Fruit fly (Drosophila melanogaster) whole organism, embryonic: Measurements from ENCODE around the gene CG10943.

ENCODE experiments used
- B-H1 ChIP-seq: fragments of 200-800 bp; sonication (Bioruptor generic); IDR thresholded peaks from 3 replicates; pipeline ENCODE4 v1.3.6; 2022; ENCODE audit warnings: missing biosample characterization, missing genetic modification characterization
- BEAF-32 ChIP-seq: fragments of 200-800 bp; sonication (Bioruptor generic); optimal IDR thresholded peaks from 3 replicates; lab custom pipeline; 2017; ENCODE audit warnings: missing biosample characterization, missing genetic modification characterization, mild to moderate bottlenecking, moderate library complexity, missing genetic modification reagents
- CG10543 ChIP-seq: fragments of 200-800 bp; sonication (Bioruptor generic); optimal IDR thresholded peaks from 3 replicates; lab custom pipeline; 2017; ENCODE audit warnings: missing biosample characterization, mild to moderate bottlenecking, missing genetic modification characterization, moderate library complexity
- CG10979 ChIP-seq: fragments of 200-800 bp; sonication (Bioruptor generic); optimal IDR thresholded peaks from 2 replicates; lab custom pipeline; 2018; ENCODE audit warnings: missing biosample characterization, mild to moderate bottlenecking, missing genetic modification characterization, moderate library complexity
- CG11093 ChIP-seq: fragments of 200-800 bp; sonication (Bioruptor generic); IDR thresholded peaks from 3 replicates; pipeline ENCODE4 v1.3.6; 2022; ENCODE audit warnings: missing biosample characterization, missing genetic modification characterization
- CG12219 ChIP-seq: fragments of 200-800 bp; sonication (Bioruptor generic); optimal IDR thresholded peaks from 3 replicates; lab custom pipeline; 2018; ENCODE audit warnings: missing biosample characterization, mild to moderate bottlenecking, missing genetic modification characterization
- CG12391 ChIP-seq: fragments of 200-800 bp; sonication (Bioruptor generic); optimal IDR thresholded peaks from 3 replicates; lab custom pipeline; 2018; ENCODE audit warnings: missing biosample characterization, mild to moderate bottlenecking, missing genetic modification characterization, moderate library complexity
- CG12744 ChIP-seq: fragments of 200-800 bp; sonication (Bioruptor generic); optimal IDR thresholded peaks from 2 replicates; lab custom pipeline; 2016; ENCODE audit warnings: missing biosample characterization, missing genetic modification characterization
- CG13894 ChIP-seq: fragments of 200-800 bp; sonication (Bioruptor generic); optimal IDR thresholded peaks from 3 replicates; lab custom pipeline; 2018; ENCODE audit warnings: missing biosample characterization, mild to moderate bottlenecking, missing genetic modification characterization, moderate library complexity
- CG14014 ChIP-seq: fragments of 200-800 bp; sonication (Bioruptor generic); IDR thresholded peaks from 2 replicates; pipeline ENCODE4 v1.3.6; 2022; ENCODE audit warnings: missing biosample characterization, missing genetic modification characterization
- CG17385 ChIP-seq: fragments of 200-800 bp; sonication (Bioruptor generic); optimal IDR thresholded peaks from 3 replicates; lab custom pipeline; 2018; ENCODE audit warnings: missing biosample characterization, mild to moderate bottlenecking, missing genetic modification characterization
- CG2678 ChIP-seq: fragments of 200-800 bp; sonication (Bioruptor generic); optimal IDR thresholded peaks from 3 replicates; lab custom pipeline; 2019; ENCODE audit warnings: missing biosample characterization, mild to moderate bottlenecking, missing genetic modification characterization, moderate library complexity
- CG2712 ChIP-seq: fragments of 200-800 bp; optimal IDR thresholded peaks from 3 replicates; lab custom pipeline; 2019; ENCODE audit warnings: missing biosample characterization, mild to moderate bottlenecking, missing genetic modification characterization, moderate library complexity
- CG2889 ChIP-seq: fragments of 200-800 bp; sonication (Bioruptor generic); IDR thresholded peaks from 3 replicates; pipeline ENCODE4 v1.3.6; 2022; ENCODE audit warnings: missing biosample characterization, missing genetic modification characterization
- CG32767 ChIP-seq: fragments of 200-800 bp; sonication (Bioruptor generic); IDR thresholded peaks from 2 replicates; pipeline ENCODE4 v1.3.6; 2022; ENCODE audit warnings: missing biosample characterization, missing genetic modification characterization
- CG33557 ChIP-seq: fragments of 200-800 bp; sonication (Bioruptor generic); optimal IDR thresholded peaks from 2 replicates; lab custom pipeline; 2019; ENCODE audit warnings: missing biosample characterization, mild to moderate bottlenecking, missing genetic modification characterization, moderate library complexity
- CG4360 ChIP-seq: fragments of 200-800 bp; sonication (Bioruptor generic); IDR thresholded peaks from 2 replicates; pipeline ENCODE4 v1.3.6; 2022; ENCODE audit warnings: missing biosample characterization, missing genetic modification characterization
- CG7357 ChIP-seq: fragments of 200-800 bp; sonication (Bioruptor generic); IDR thresholded peaks from 3 replicates; pipeline ENCODE4 v1.3.6; 2022; ENCODE audit warnings: missing biosample characterization, missing genetic modification characterization
- CG8281 ChIP-seq: fragments of 200-800 bp; sonication (Bioruptor generic); optimal IDR thresholded peaks from 2 replicates; lab custom pipeline; 2018; ENCODE audit warnings: missing biosample characterization, mild to moderate bottlenecking, missing genetic modification characterization, moderate library complexity
- CG8765 ChIP-seq: fragments of 200-800 bp; sonication (Bioruptor generic); IDR thresholded peaks from 2 replicates; pipeline ENCODE4 v1.3.6; 2022; ENCODE audit warnings: missing biosample characterization, missing genetic modification characterization
- CG9797 ChIP-seq: fragments of 200-800 bp; sonication (Bioruptor generic); optimal IDR thresholded peaks from 3 replicates; lab custom pipeline; 2018; ENCODE audit warnings: missing biosample characterization, mild to moderate bottlenecking, missing genetic modification characterization
- Dek ChIP-seq: fragments of 200-800 bp; sonication (Bioruptor generic); optimal IDR thresholded peaks from 3 replicates; lab custom pipeline; 2019; ENCODE audit warnings: missing biosample characterization, mild to moderate bottlenecking, missing genetic modification characterization, moderate library complexity
- HLH3B ChIP-seq: fragments of 200-800 bp; sonication (Bioruptor generic); IDR thresholded peaks from 2 replicates; pipeline ENCODE4 v1.3.6; 2022; ENCODE audit warnings: missing biosample characterization, missing genetic modification characterization
- Hand ChIP-seq: fragments of 200-800 bp; sonication (Bioruptor generic); optimal IDR thresholded peaks from 2 replicates; lab custom pipeline; 2017; ENCODE audit warnings: mild to moderate bottlenecking, missing biosample characterization, missing genetic modification reagents, missing genetic modification characterization
- Hmx ChIP-seq: fragments of 200-800 bp; sonication (Bioruptor generic); optimal IDR thresholded peaks from 2 replicates; lab custom pipeline; 2016; ENCODE audit warnings: missing biosample characterization, missing genetic modification characterization
- Hr39 ChIP-seq: fragments of >200 bp; optimal IDR thresholded peaks from 2 replicates; lab custom pipeline; 2017
- Med ChIP-seq: fragments of 200-800 bp; sonication (Bioruptor generic); peaks from one replicate; lab custom pipeline; 2016; ENCODE audit warnings: missing biosample characterization, missing genetic modification characterization, mild to moderate bottlenecking, inconsistent platforms, moderate library complexity
- Nf-YA ChIP-seq: fragments of 200-800 bp; sonication (Bioruptor generic); IDR thresholded peaks from 2 replicates; pipeline ENCODE4 v1.3.6; 2022; ENCODE audit warnings: missing biosample characterization, missing genetic modification characterization
- Usf ChIP-seq: fragments of 200-800 bp; sonication (Bioruptor generic); optimal IDR thresholded peaks from 2 replicates; lab custom pipeline; 2017; ENCODE audit warnings: missing genotype, missing biosample characterization, missing genetic modification characterization
- caup ChIP-seq: fragments of 200-800 bp; sonication (Bioruptor generic); optimal IDR thresholded peaks from 3 replicates; lab custom pipeline; 2017; ENCODE audit warnings: missing biosample characterization, mild to moderate bottlenecking, missing genetic modification characterization, moderate library complexity; ENCODE audit not compliant: severe bottlenecking
- cg ChIP-seq: fragments of 200-800 bp; sonication (Bioruptor generic); optimal IDR thresholded peaks from 3 replicates; lab custom pipeline; 2019; ENCODE audit warnings: missing biosample characterization, mild to moderate bottlenecking, missing genetic modification characterization, moderate library complexity
- fd3F ChIP-seq: fragments of 200-800 bp; sonication (Bioruptor generic); optimal IDR thresholded peaks from 2 replicates; lab custom pipeline; 2018; ENCODE audit warnings: missing biosample characterization, mild to moderate bottlenecking, missing genetic modification characterization, moderate library complexity
- gcm2 ChIP-seq: fragments of 200-800 bp; sonication (Bioruptor generic); optimal IDR thresholded peaks from 2 replicates; lab custom pipeline; 2016; ENCODE audit warnings: missing biosample characterization, missing genetic modification characterization
- her ChIP-seq: fragments of 200-800 bp; sonication (Bioruptor generic); optimal IDR thresholded peaks from 2 replicates; lab custom pipeline; 2016; ENCODE audit warnings: missing biosample characterization, missing genetic modification characterization
- jumu ChIP-seq: fragments of 200-800 bp; sonication (Bioruptor generic); optimal IDR thresholded peaks from 3 replicates; lab custom pipeline; 2016; ENCODE audit warnings: missing biosample characterization, missing genetic modification characterization
- kah ChIP-seq: fragments of 200-800 bp; sonication (Bioruptor generic); optimal IDR thresholded peaks from 2 replicates; lab custom pipeline; 2018; ENCODE audit warnings: missing biosample characterization, mild to moderate bottlenecking, missing genetic modification characterization
- lab ChIP-seq: fragments of 200-800 bp; sonication (Bioruptor generic); optimal IDR thresholded peaks from 3 replicates; lab custom pipeline; 2017; ENCODE audit warnings: missing biosample characterization, missing genetic modification characterization, mild to moderate bottlenecking, moderate library complexity, missing genetic modification reagents
- lbe ChIP-seq: fragments of 200-800 bp; sonication (Bioruptor generic); optimal IDR thresholded peaks from 2 replicates; lab custom pipeline; 2016; ENCODE audit warnings: missing biosample characterization, mild to moderate bottlenecking, missing genetic modification characterization
- lilli ChIP-seq: fragments of 200-800 bp; sonication (Bioruptor generic); optimal IDR thresholded peaks from 3 replicates; lab custom pipeline; 2016; ENCODE audit warnings: missing biosample characterization, missing genetic modification characterization
- oc ChIP-seq: fragments of 200-800 bp; sonication (Bioruptor generic); optimal IDR thresholded peaks from 2 replicates; lab custom pipeline; 2018; ENCODE audit warnings: missing biosample characterization, mild to moderate bottlenecking, missing genetic modification characterization, moderate library complexity
- pho ChIP-seq: fragments of 200-800 bp; sonication (Bioruptor generic); optimal IDR thresholded peaks from 2 replicates; lab custom pipeline; 2016; ENCODE audit warnings: missing biosample characterization, missing genetic modification characterization
- pzg ChIP-seq: fragments of 200-800 bp; sonication (Bioruptor generic); optimal IDR thresholded peaks from 3 replicates; lab custom pipeline; 2018; ENCODE audit warnings: missing biosample characterization, mild to moderate bottlenecking, missing genetic modification characterization, moderate library complexity
- salm ChIP-seq: fragments of 200-800 bp; sonication (Bioruptor generic); optimal IDR thresholded peaks from 2 replicates; lab custom pipeline; 2018; ENCODE audit warnings: missing biosample characterization, mild to moderate bottlenecking, missing genetic modification characterization
- sc ChIP-seq, 3 experiments: fragments of >200 bp in 2 of 3; fragments of 200-800 bp in 1 of 3; sonication (Bioruptor generic) in 1 of 3; optimal IDR thresholded peaks; 2 replicates in 2 of 3; 3 replicates in 1 of 3; lab custom pipeline; 2017; ENCODE audit warnings: mild to moderate bottlenecking in 1 of 3, missing biosample characterization in 1 of 3, missing genetic modification characterization in 1 of 3, missing genetic modification reagents in 1 of 3
- sens-2 ChIP-seq: fragments of 200-800 bp; sonication (Bioruptor generic); IDR thresholded peaks from 2 replicates; pipeline ENCODE4 v1.3.6; 2022; ENCODE audit warnings: missing biosample characterization, missing genetic modification characterization
- sna ChIP-seq: fragments of 200-800 bp; sonication (Bioruptor generic); IDR thresholded peaks from 2 replicates; pipeline ENCODE4 v1.3.6; 2022; ENCODE audit warnings: missing biosample characterization, missing genetic modification characterization; ENCODE audit not compliant: partially characterized antibody
- sr ChIP-seq: fragments of 200-800 bp; sonication (Bioruptor generic); IDR thresholded peaks from 3 replicates; pipeline ENCODE4 v1.3.6; 2022; ENCODE audit warnings: missing biosample characterization, missing genetic modification characterization
- sug ChIP-seq: fragments of 200-800 bp; optimal IDR thresholded peaks from 2 replicates; lab custom pipeline; 2019; ENCODE audit warnings: missing biosample characterization, mild to moderate bottlenecking, missing genetic modification characterization, moderate library complexity
- wdn ChIP-seq: fragments of 200-800 bp; sonication (Bioruptor generic); IDR thresholded peaks from 2 replicates; pipeline ENCODE4 v1.3.6; 2022; ENCODE audit warnings: missing biosample characterization, missing genetic modification characterization
- zen2 ChIP-seq: fragments of 200-800 bp; sonication (Bioruptor generic); IDR thresholded peaks from 3 replicates; pipeline ENCODE4 v1.3.6; 2022; ENCODE audit warnings: missing biosample characterization, missing genetic modification characterization; ENCODE audit not compliant: partially characterized antibody
- zfh2 ChIP-seq: fragments of 200-800 bp; sonication (Bioruptor generic); optimal IDR thresholded peaks from 2 replicates; lab custom pipeline; 2016; ENCODE audit warnings: missing biosample characterization, missing genetic modification characterization

Gene CG10943

dm6 chr3L:12874211-12874610 lies 11.5 kb upstream of the CG10943 start (continued):
- TF ChIP-seq CG17385 (GFP tag; lab: Kevin White, UChicago): no peak
- no peak for TF ChIP-seq CG7357 (GFP tag; lab: Robert Waterston, UW)
- TF ChIP-seq Hmx (GFP tag; lab: Kevin White, UChicago): no peak
- no peak for TF ChIP-seq pho (GFP tag; lab: Kevin White, UChicago)
- no peak for TF ChIP-seq CG12744
- no peak for TF ChIP-seq cg (GFP tag; lab: Kevin White, UChicago)
- TF ChIP-seq Med (GFP tag; lab: Kevin White, UChicago): peak; percentile 87
- peak; percentile 26 for TF ChIP-seq Hand (GFP tag; lab: Kevin White, UChicago)
- peak; percentile 35; the same call in 1 of the 2 replicates for TF ChIP-seq HLH3B
- no peak for TF ChIP-seq CG11093 (GFP tag; lab: Robert Waterston, UW)
- TF ChIP-seq her (GFP tag; lab: Kevin White, UChicago): no peak
- no peak for TF ChIP-seq sc (optimal IDR thresholded peaks at IDR 0.05; lab: Kevin White, UChicago)
- no peak for TF ChIP-seq sc (GFP tag; optimal IDR thresholded peaks at IDR 0.05; lab: Kevin White, UChicago)
- TF ChIP-seq pzg (GFP tag; lab: Kevin White, UChicago): no peak
- TF ChIP-seq Usf: no peak
- TF ChIP-seq CG10543 (GFP tag; lab: Kevin White, UChicago): no peak
- peak; percentile 12 for TF ChIP-seq CG13894 (tag; lab: Kevin White, UChicago)
- TF ChIP-seq sug (tag; lab: Kevin White, UChicago): no peak
- no peak for TF ChIP-seq CG8765 (GFP tag; lab: Robert Waterston, UW)
- no peak for TF ChIP-seq CG9797 (GFP tag; lab: Kevin White, UChicago)
- no peak for TF ChIP-seq CG32767
- no peak for TF ChIP-seq lbe (GFP tag; lab: Kevin White, UChicago)
- TF ChIP-seq kah (GFP tag; lab: Kevin White, UChicago): no peak
- TF ChIP-seq lilli (GFP tag; lab: Kevin White, UChicago): peak; percentile 20
- no peak for TF ChIP-seq jumu
- TF ChIP-seq CG8281 (tag; lab: Kevin White, UChicago): no peak
- peak; percentile 7 for TF ChIP-seq fd3F (GFP tag; lab: Kevin White, UChicago)
- no peak for TF ChIP-seq gcm2 (GFP tag; lab: Kevin White, UChicago)
- no peak for TF ChIP-seq Nf-YA
- TF ChIP-seq caup (GFP tag; lab: Kevin White, UChicago): peak; percentile 33
- no peak for TF ChIP-seq Dek (tag; lab: Kevin White, UChicago)
- no peak for TF ChIP-seq B-H1 (GFP tag; lab: Robert Waterston, UW)
- TF ChIP-seq Hr39 (lab: Kevin White, UChicago): no peak
- TF ChIP-seq wdn: no peak
- no peak for TF ChIP-seq CG33557 (GFP tag; lab: Kevin White, UChicago)
- TF ChIP-seq CG2889 (GFP tag; lab: Robert Waterston, UW): no peak
- no peak for TF ChIP-seq CG12391
- no peak for TF ChIP-seq CG2712 (tag; lab: Kevin White, UChicago)
- no peak for TF ChIP-seq zfh2 (GFP tag; lab: Kevin White, UChicago)
- no peak for TF ChIP-seq BEAF-32 (GFP tag; lab: Kevin White, UChicago)
- no peak for TF ChIP-seq oc
- no peak for TF ChIP-seq CG4360 (GFP tag; lab: Robert Waterston, UW)
- TF ChIP-seq CG2678 (tag; lab: Kevin White, UChicago): no peak
- TF ChIP-seq lab (GFP tag; lab: Kevin White, UChicago): peak; percentile 67
- TF ChIP-seq CG10979 (tag; lab: Kevin White, UChicago): no peak
- no peak for TF ChIP-seq sna
- no peak for TF ChIP-seq sr
- no peak for TF ChIP-seq sens-2 (GFP tag; lab: Robert Waterston, UW)
- TF ChIP-seq zen2 (GFP tag; lab: Robert Waterston, UW): no peak
- TF ChIP-seq salm (tag; lab: Kevin White, UChicago): no peak
- TF ChIP-seq CG14014: no peak
- TF ChIP-seq CG12219 (GFP tag; lab: Kevin White, UChicago): no peak
